Worm (Caenorhabditis elegans): Measurements from ENCODE around the gene C12D12.3.

The C12D12.3 gene

DNA sequence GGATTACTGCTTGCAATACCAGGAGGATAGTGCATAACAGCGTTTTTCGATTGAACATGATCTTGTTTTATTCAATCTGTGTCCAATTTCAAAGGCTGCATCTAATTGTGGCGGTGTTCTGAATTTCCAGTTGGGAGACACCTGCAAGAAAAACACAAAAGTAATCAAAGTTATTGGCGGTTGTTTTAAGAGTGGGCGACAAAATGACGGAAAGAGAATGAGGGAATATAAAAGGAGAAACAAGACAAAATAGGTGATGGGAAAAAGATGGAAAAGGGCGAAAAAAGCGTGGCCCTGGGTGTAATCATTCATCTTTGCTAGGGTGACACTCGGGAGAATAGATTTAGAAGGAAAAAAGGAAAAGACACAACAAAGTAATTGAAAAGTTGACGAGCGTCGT is 23.3 kb upstream of the C12D12.3 start, which contains the start of the genes ZK377.15 and sax-3:
ZK377.15 (minus strand) TSS at position 101 of the 400 bp plus-strand sequence.
sax-3 (minus strand) TSS at position 143 of the 400 bp plus-strand sequence.
- no peak for TF ChIP-seq pbrm-1 (GFP tag; IDR thresholded peaks at IDR 0.05)
- no peak for TF ChIP-seq repo-1 (tag; optimal IDR thresholded peaks at IDR 0.05)
- no peak for TF ChIP-seq akir-1 (GFP tag; optimal IDR thresholded peaks at IDR 0.05)
- no peak for TF ChIP-seq let-607 (tag; optimal IDR thresholded peaks at IDR 0.05)
- TF ChIP-seq snpc-1.3 (tag; optimal IDR thresholded peaks at IDR 0.05; ENCODE audit: insufficient read depth), result no peak
- no peak for TF ChIP-seq Y53G8AR.9 (GFP tag; conservative IDR thresholded peaks at IDR 0.05)

ce11 chrX:3467004-3467761 is 21.9 kb upstream of the C12D12.3 start:
- TF ChIP-seq lag-1 (GFP tag; IDR thresholded peaks at IDR 0.05), result no peak

ce11 chrX:3467958-3468357 is 21.1 kb upstream of the C12D12.3 start:
- TF ChIP-seq egl-44 (GFP tag; IDR thresholded peaks at IDR 0.05) (0 out of 2 replicates have a peak, but pooled peaks have one; percentile 26), cebp-1 (GFP tag; IDR thresholded peaks at IDR 0.05) (no peak), cebp-1 (tag; optimal IDR thresholded peaks at IDR 0.05) (no peak), dpl-1 (GFP tag; optimal IDR thresholded peaks at IDR 0.05) (no peak), C17E4.6 (GFP tag; IDR thresholded peaks at IDR 0.05) (no peak), sea-2 (GFP tag; IDR thresholded peaks at IDR 0.05) (no peak), hlh-12 (tag; optimal IDR thresholded peaks at IDR 0.05) (no peak), B0336.3 (GFP tag; IDR thresholded peaks at IDR 0.05) (no peak), ceh-27 (GFP tag; optimal IDR thresholded peaks at IDR 0.05) (no peak), B0261.1 (tag; optimal IDR thresholded peaks at IDR 0.05) (no peak), nhr-90 (tag; optimal IDR thresholded peaks at IDR 0.05) (no peak), zfh-2 (GFP tag; conservative IDR thresholded peaks at IDR 0.05) (peak; percentile 79), tlf-1 (GFP tag; optimal IDR thresholded peaks at IDR 0.05) (no peak), T26A5.8 (tag; optimal IDR thresholded peaks at IDR 0.05) (no peak), F33H1.4 (GFP tag; IDR thresholded peaks at IDR 0.05) (no peak), nhr-179 (tag; optimal IDR thresholded peaks at IDR 0.05) (no peak), egrh-3 (GFP tag; IDR thresholded peaks at IDR 0.05) (peak; percentile 19; the same call in 1 of the 2 replicates), ets-4 (GFP tag; optimal IDR thresholded peaks at IDR 0.05) (no peak), Y67H2A.10 (GFP tag; conservative IDR thresholded peaks at IDR 0.05) (no peak)

- TF ChIP-seq ztf-3 (GFP tag; optimal IDR thresholded peaks at IDR 0.05) (no peak), zfh-2 (GFP tag; conservative IDR thresholded peaks at IDR 0.05) (peak; percentile 77), somi-1 (GFP tag; optimal IDR thresholded peaks at IDR 0.05) (peak; percentile 8)
Observed at ce11 chrX:3469332-3469731, 19.8 kb upstream of the C12D12.3 start.

- TF ChIP-seq ceh-100 (GFP tag; IDR thresholded peaks at IDR 0.05) (no peak), fkh-3 (tag; optimal IDR thresholded peaks at IDR 0.05) (no peak), cebp-1 (GFP tag; IDR thresholded peaks at IDR 0.05) (no peak), cebp-1 (tag; optimal IDR thresholded peaks at IDR 0.05) (no peak), B0035.1 (tag; optimal IDR thresholded peaks at IDR 0.05) (no peak), egrh-3 (GFP tag; IDR thresholded peaks at IDR 0.05) (no peak), ceh-40 (GFP tag; IDR thresholded peaks at IDR 0.05) (no peak), sea-2 (GFP tag; IDR thresholded peaks at IDR 0.05) (no peak)
Observed at ce11 chrX:3470307-3470706, 18.8 kb upstream of the C12D12.3 start.

Measured in whole organism, young adult.